Worm (Caenorhabditis elegans): ENCODE measurements around the gene K03A11.4.

K03A11.4 gene

ce11 chrX:13119900-13120299, 41.9 kb downstream of the K03A11.4 start:
- TF ChIP-seq lsy-2 (tag; optimal IDR thresholded peaks at IDR 0.05) (no peak), elt-1 (tag; optimal IDR thresholded peaks at IDR 0.05; ENCODE audit: borderline replicate concordance, insufficient read depth) (peak; percentile 78)

ce11 chrX:13121104-13121503, 43.1 kb downstream of the K03A11.4 start:
- TF ChIP-seq unc-39 (tag; optimal IDR thresholded peaks at IDR 0.05) = peak; percentile 27
- peak; percentile 5 for TF ChIP-seq lsy-2 (tag; optimal IDR thresholded peaks at IDR 0.05)
- TF ChIP-seq nhr-12 (tag; optimal IDR thresholded peaks at IDR 0.05) = peak; percentile 62
- TF ChIP-seq lin-32 (GFP tag; optimal IDR thresholded peaks at IDR 0.05) = peak; percentile 93
- peak; percentile 91 for TF ChIP-seq flh-1 (GFP tag; optimal IDR thresholded peaks at IDR 0.05)
- peak; percentile 71 for TF ChIP-seq ztf-11 (tag; optimal IDR thresholded peaks at IDR 0.05)
- peak; percentile 99 for TF ChIP-seq sptf-1 (tag; optimal IDR thresholded peaks at IDR 0.05)
- TF ChIP-seq hlh-1 (tag; optimal IDR thresholded peaks at IDR 0.05) = peak; percentile 49
- TF ChIP-seq nhr-237 (tag; optimal IDR thresholded peaks at IDR 0.05) = peak; percentile 3
- TF ChIP-seq unc-120 (tag; optimal IDR thresholded peaks at IDR 0.05; ENCODE audit: poor library complexity, severe bottlenecking) = peak; percentile 79
- peak; percentile 94 for TF ChIP-seq sem-2 (GFP tag; optimal IDR thresholded peaks at IDR 0.05)
- peak; percentile 92 for TF ChIP-seq ceh-43 (GFP tag; optimal IDR thresholded peaks at IDR 0.05)
- TF ChIP-seq elt-3 (tag; optimal IDR thresholded peaks at IDR 0.05) = peak; percentile 9
- peak; percentile 97 for TF ChIP-seq cnd-1 (tag; optimal IDR thresholded peaks at IDR 0.05)
- no peak for TF ChIP-seq mab-5 (tag; optimal IDR thresholded peaks at IDR 0.05)
- TF ChIP-seq pha-4 (tag; optimal IDR thresholded peaks at IDR 0.05) = peak; percentile 37
- peak; percentile 85 for TF ChIP-seq lin-13 (tag; optimal IDR thresholded peaks at IDR 0.05)
- TF ChIP-seq nhr-28 (tag; optimal IDR thresholded peaks at IDR 0.05) = no peak
- peak; percentile 99 for TF ChIP-seq drap-1 (GFP tag; optimal IDR thresholded peaks at IDR 0.05)
- TF ChIP-seq ceh-83 (GFP tag; optimal IDR thresholded peaks at IDR 0.05) = peak; percentile 96
- no peak for TF ChIP-seq nhr-2 (tag; optimal IDR thresholded peaks at IDR 0.05)
- no peak for TF ChIP-seq nhr-76 (tag; optimal IDR thresholded peaks at IDR 0.05)
- peak; percentile 89 for TF ChIP-seq ham-2 (GFP tag; optimal IDR thresholded peaks at IDR 0.05)
- no peak for TF ChIP-seq ceh-39 (tag; optimal IDR thresholded peaks at IDR 0.05)
- TF ChIP-seq unc-62 (GFP tag; optimal IDR thresholded peaks at IDR 0.05) = peak; percentile 45
- no peak for TF ChIP-seq zip-8 (tag; optimal IDR thresholded peaks at IDR 0.05)
- TF ChIP-seq elt-1 (tag; optimal IDR thresholded peaks at IDR 0.05; ENCODE audit: borderline replicate concordance, insufficient read depth) = no peak
- peak; percentile 99 for TF ChIP-seq mls-2 (tag; optimal IDR thresholded peaks at IDR 0.05)
- TF ChIP-seq tbx-8 (GFP tag; optimal IDR thresholded peaks at IDR 0.05) = peak; percentile 92
- TF ChIP-seq ces-1 (GFP tag; optimal IDR thresholded peaks at IDR 0.05) = peak; percentile 5
- TF ChIP-seq mep-1 (tag; optimal IDR thresholded peaks at IDR 0.05) = peak; percentile 47
- TF ChIP-seq blmp-1 (tag; optimal IDR thresholded peaks at IDR 0.05) = no peak
- TF ChIP-seq snpc-4 (tag; optimal IDR thresholded peaks at IDR 0.05) = no peak
- TF ChIP-seq M03D4.4 (tag; optimal IDR thresholded peaks at IDR 0.05) = peak; percentile 97
- peak; percentile 89 for TF ChIP-seq bed-3 (GFP tag; optimal IDR thresholded peaks at IDR 0.05)

- TF ChIP-seq ces-1 (GFP tag; optimal IDR thresholded peaks at IDR 0.05) = peak; percentile 29
- TF ChIP-seq zip-8 (tag; optimal IDR thresholded peaks at IDR 0.05) = no peak
- TF ChIP-seq mab-5 (tag; optimal IDR thresholded peaks at IDR 0.05) = no peak
- TF ChIP-seq unc-39 (tag; optimal IDR thresholded peaks at IDR 0.05) = no peak
- TF ChIP-seq sem-2 (GFP tag; optimal IDR thresholded peaks at IDR 0.05) = no peak
- no peak for TF ChIP-seq hlh-1 (tag; optimal IDR thresholded peaks at IDR 0.05)
Measured at ce11 chrX:13122191-13122590, 44.2 kb downstream of the K03A11.4 start, which contains the start of gene snx-17. snx-17 (minus strand) TSS chrX:13122291.

- TF ChIP-seq M03D4.4 (tag; optimal IDR thresholded peaks at IDR 0.05) (no peak), unc-39 (tag; optimal IDR thresholded peaks at IDR 0.05) (no peak), mls-2 (tag; optimal IDR thresholded peaks at IDR 0.05) (no peak), elt-3 (tag; optimal IDR thresholded peaks at IDR 0.05) (no peak), nhr-2 (tag; optimal IDR thresholded peaks at IDR 0.05) (no peak), lin-13 (tag; optimal IDR thresholded peaks at IDR 0.05) (no peak), lin-32 (GFP tag; optimal IDR thresholded peaks at IDR 0.05) (no peak), zip-8 (tag; optimal IDR thresholded peaks at IDR 0.05) (no peak), flh-1 (GFP tag; optimal IDR thresholded peaks at IDR 0.05) (no peak), snpc-4 (tag; optimal IDR thresholded peaks at IDR 0.05) (no peak)
Measured at ce11 chrX:13126420-13126819, 48.4 kb downstream of the K03A11.4 start, which contains the start of gene F17H10.4. F17H10.4 (minus strand) TSS chrX:13126520.

Data from whole organism, mixed stage, embryonic.